Fruit fly (Drosophila melanogaster): ENCODE results near the gene Flo2.

Gene Flo2

DNA sequence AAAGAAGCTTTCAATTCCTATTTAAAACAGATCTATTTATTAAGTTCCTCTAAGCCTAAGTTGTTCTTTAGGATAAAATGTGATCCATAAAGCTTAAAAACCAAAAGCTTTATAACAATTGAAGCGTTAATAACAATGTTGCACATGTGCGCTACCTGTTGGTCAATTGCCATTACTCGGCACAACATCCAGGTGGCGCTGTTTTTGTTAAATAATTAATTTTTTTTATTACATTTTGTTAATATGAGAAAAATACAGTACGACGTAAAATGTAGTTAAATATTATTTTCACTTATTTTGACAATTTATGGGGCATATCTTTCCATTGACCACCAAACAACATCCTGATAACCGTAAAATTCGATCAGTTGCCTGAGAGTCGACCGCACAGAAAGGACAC, 114.7 kb downstream of the Flo2 start:
- TF ChIP-seq CG17801 (GFP tag; optimal IDR thresholded peaks at IDR 0.05; ENCODE audit: partially characterized antibody) = peak; percentile 48

DNA sequence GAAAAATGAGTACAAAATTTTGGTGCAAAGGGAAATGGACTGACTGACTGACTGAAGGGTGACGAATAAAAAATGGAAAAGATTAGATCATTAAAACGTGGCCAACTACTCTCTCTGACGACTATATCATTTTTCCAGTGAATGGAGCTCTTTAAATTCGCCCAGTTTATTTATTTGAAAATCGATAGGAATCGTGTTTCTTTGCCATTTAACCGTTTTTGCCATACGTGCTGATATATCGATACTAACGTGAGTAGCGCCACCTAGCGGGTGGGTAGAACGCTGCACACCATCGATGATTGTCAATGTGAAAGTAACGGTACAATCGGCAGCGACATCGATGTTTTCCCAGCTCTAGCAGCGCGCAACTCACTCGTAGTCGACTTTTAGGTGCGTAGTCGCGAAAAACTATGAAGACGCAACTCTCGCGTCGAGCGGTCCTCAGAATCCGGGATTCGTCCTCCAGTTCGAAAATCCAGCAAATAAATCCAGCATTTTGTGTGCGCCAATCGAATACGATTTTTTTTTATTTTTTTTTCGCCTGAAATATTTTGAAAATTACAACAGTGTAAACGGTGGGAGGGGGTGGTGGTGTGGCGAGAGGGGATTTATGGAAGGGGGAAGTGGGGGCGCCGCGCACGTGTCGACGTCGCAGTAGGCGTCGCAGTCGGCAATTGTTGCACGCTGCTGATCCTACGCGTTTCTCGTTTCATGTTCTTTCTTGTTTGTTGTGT, 116.0 kb downstream of the Flo2 start, which contains the start of the genes CG9030 and eag:
TSS of gene CG9030 (minus strand) at position 51 of the 734 bp plus-strand sequence.
TSS of gene eag (plus strand) at position 428 of the 734 bp plus-strand sequence.
- TF ChIP-seq CG17801 (GFP tag; optimal IDR thresholded peaks at IDR 0.05; ENCODE audit: partially characterized antibody) = no peak

DNA sequence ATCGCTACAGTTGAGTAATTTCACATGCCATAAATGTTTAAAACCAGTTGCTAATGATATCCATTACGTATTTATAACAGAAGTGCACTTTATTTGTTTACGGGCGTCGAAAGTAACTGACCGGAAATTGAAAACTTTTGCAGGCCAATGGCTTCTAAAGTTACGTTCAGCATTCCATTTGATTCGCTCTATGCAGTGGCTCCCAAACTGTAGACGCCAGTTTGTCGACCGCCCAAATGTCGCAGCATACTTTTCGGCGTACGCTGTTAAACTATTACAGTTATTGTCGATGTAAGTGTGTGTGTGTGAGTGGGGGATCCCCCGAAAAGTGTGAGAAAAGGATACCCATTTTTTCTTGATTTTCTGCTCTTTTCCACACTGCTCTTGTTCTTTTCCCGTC, 121.7 kb downstream of the Flo2 start:
- TF ChIP-seq CG17801 (GFP tag; optimal IDR thresholded peaks at IDR 0.05; ENCODE audit: partially characterized antibody) = no peak
